Fruit fly (Drosophila melanogaster): ENCODE data around the gene I-t.

- TF ChIP-seq Pif1A (GFP tag; optimal IDR thresholded peaks at IDR 0.05), result no peak
- no peak for TF ChIP-seq Pif1B (GFP tag; optimal IDR thresholded peaks at IDR 0.05)
- TF ChIP-seq Snoo (tag; optimal IDR thresholded peaks at IDR 0.05), result no peak
- TF ChIP-seq CG15710 (tag; optimal IDR thresholded peaks at IDR 0.05), result no peak
- no peak for TF ChIP-seq CG34367 (tag; optimal IDR thresholded peaks at IDR 0.05)
- no peak for TF ChIP-seq CG12605 (GFP tag; IDR thresholded peaks at IDR 0.05)
- TF ChIP-seq gl (tag; optimal IDR thresholded peaks at IDR 0.05), result no peak
Measured at dm6 chr3R:11751756-11752155, 47.9 kb downstream of the I-t start.

All from whole organism, pupa.